Fruit fly (Drosophila melanogaster) S2 (cell line): ENCODE results near the gene CG7886.

Source experiments
- CG8478 ChIP-seq: fragments of >200 bp; optimal IDR thresholded peaks from 2 replicates; lab custom pipeline; 2018
- CTCF ChIP-seq, 2 experiments: fragments of >200 bp; optimal IDR thresholded peaks; 2 replicates each; lab custom pipeline; 2018

Gene CG7886

dm6 chr3R:14630119-14630623 is 12.2 kb downstream of the CG7886 start, which contains the start of gene Cad88C:
Cad88C (plus strand) TSS chr3R:14630478.
- TF ChIP-seq CTCF (optimal IDR thresholded peaks at IDR 0.05; lab: Kevin White, UChicago) (no peak), CG8478 (no peak)

DNA sequence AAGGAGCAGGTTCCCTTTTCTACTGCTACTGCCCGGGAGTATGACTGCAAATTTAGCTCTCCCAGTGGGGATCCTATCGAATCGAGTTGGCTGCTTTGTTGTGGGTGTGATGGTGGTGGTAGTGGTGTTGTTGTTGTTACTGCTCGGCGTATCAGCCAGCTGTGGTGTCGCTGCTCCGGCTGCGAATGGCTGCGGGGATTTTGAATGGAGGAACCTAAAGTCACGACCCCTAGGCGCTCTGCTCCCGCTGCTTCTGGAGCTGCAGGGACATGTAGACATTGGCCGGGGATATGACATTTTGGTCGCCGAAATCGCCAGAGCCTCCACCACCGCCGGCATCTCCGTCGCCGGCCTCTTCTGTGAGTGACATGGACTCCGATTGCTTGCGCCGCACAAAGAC is 15.6 kb downstream of the CG7886 start:
- no peak for TF ChIP-seq CG8478

DNA sequence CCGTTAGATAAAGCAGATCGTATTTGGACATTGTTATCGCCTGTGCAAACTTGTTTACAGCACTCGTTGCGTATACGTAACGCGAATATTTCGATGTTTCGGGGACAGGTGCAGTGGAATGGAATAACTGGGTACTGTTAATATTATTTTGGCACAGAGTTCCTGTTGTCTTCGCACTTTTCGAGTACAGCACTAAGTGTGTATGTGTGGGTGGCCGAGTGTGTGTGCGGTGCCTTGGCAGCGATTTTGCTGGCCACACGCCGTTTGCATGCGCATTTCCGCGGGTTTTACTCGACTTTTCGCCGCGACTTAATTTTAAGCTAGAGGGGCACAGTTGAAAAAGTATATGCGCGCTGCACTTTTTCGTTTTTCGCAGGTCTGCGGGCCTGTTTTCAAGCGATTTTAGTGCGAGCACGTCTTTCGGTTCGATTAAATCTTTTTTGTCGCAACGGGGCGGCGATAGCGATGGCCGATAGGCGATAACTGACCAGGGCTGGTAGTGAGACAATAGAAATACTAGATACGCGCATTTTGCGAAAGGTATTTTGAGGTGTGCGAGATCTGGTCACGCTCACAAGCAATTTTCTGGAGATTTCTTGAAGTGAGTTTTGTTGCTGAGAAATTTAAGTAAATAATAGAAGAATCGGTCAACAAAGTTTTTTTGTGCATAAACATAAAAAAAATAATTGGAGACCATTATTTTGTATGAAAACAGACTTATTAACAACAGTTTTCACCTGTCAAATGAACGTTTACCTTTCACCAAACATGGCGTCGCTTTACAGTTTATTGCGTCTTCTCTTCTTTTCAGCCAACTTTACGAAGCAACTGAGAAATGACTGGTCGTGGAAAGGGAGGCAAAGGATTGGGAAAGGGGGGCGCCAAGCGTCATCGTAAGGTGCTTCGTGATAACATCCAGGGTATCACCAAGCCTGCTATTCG is 16.9 kb downstream of the CG7886 start, which contains the start of the genes put and His4r:
Gene put, minus strand, starts transcription at position 489 of the 942 bp plus-strand sequence.
Gene His4r, plus strand, starts transcription at position 541 of the 942 bp plus-strand sequence.
- peak in 1 of 2 experiments; percentile 15 for TF ChIP-seq CTCF (optimal IDR thresholded peaks at IDR 0.05; lab: Kevin White, UChicago)
- TF ChIP-seq CG8478 = no peak

DNA sequence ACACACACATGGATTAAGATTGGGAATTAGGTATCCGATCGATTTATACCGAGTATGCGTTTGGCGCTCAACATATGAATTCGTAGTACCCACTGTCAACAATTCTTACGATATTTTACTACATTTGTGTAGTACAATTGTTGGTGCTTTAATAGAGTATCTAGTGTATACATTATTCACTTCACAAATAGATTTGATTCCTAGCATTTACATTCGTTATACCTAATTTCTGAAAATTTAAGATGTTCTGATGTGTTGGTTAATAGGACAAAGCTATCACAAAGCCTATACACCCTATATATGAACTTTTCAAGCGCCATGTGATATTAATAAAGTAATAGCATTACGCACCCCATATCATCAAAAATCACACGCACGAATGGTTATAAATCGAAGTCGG is 17.7 kb downstream of the CG7886 start:
- TF ChIP-seq CTCF (optimal IDR thresholded peaks at IDR 0.05; lab: Kevin White, UChicago) = no peak
- no peak for TF ChIP-seq CG8478

dm6 chr3R:14624088-14624619 is 18.2 kb downstream of the CG7886 start:
- TF ChIP-seq CTCF (optimal IDR thresholded peaks at IDR 0.05; lab: Kevin White, UChicago) = no peak
- TF ChIP-seq CG8478 = no peak

- TF ChIP-seq CTCF (optimal IDR thresholded peaks at IDR 0.05; lab: Kevin White, UChicago) (no peak), CG8478 (no peak)
These were observed 19.8 kb downstream of the CG7886 start for dm6 chr3R:14622571-14622970.

DNA sequence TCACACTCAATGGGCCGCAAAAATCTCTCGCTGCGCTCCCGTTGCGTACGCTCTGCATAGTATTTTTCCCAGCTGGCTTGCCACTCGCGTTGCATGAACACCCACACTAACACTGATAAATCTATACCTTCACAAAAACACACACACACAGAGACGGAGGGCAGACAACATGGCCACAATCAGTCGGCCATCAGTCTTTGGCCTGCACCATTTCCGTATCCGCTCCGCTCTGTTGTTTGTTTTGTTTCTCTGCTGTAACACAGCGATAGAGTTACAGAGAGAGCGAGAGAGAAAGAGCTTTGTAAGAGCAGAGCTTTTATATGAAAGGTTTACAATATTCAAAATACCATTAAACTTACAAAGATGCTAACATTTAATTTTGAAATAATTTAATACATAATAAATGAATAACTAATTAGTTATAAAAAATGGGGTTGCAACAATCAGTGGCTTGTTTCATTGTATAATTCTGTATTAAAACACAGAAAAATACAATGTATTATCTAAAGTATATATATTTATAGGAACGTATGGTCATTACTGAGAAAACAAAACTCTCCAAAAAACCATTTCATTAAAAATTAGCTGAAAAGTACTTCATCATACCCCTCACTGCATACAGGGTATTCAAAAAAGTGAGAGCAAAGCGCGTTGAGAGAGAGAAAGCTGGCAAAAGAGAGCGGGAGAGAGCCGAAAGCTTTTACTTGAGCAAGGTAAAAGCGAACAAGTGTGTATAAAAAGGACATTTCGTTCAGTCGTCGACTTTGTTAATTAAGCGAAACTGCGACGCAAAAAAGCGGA is 33.3 kb downstream of the CG7886 start, which contains the start of gene CG14853:
Gene CG14853, plus strand, starts transcription at position 751 of the 801 bp plus-strand sequence.
- TF ChIP-seq CTCF (optimal IDR thresholded peaks at IDR 0.05; lab: Kevin White, UChicago) (no peak), CG8478 (no peak)

- TF ChIP-seq CG8478 (no peak), CTCF (optimal IDR thresholded peaks at IDR 0.05; lab: Kevin White, UChicago) (no peak)
These were observed 44.4 kb downstream of the CG7886 start for dm6 chr3R:14597935-14598424.

DNA sequence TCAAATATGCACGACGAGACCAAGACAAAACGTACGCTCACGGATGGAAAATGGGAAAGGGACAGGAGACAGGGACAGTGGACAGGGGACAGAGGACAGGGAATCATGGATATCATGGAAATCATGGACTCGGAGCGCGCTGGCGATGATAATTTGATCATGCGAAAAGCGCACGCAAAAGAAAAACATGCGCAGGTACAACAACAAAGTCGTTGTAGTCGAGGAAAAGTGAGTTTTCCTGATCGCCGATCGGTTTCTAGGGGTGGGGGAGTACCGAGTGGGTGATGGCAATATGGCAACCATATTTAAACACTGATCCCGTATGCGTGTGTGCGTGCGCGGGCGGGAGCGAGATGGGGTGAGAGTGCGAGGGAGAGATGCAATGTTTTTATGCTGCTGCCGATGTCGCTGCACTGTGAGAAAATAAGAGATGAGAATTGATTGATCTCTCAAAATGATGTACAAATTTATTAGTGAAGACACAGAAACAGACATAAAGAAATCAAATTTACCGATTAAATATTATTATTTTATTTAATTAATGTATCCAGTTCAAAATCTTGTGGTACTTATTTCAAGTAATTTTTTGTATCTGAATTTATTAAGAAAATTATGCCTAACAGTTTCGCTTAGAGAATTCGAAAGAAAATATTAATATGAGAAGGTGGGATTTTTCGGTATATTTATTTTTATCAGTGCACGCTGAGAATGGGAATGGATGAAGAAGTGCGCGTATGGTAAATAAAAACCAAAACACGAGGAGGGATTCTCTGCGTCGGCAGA is 51.4 kb downstream of the CG7886 start:
- TF ChIP-seq CTCF (optimal IDR thresholded peaks at IDR 0.05; lab: Kevin White, UChicago) (no peak), CG8478 (no peak)

dm6 chr3R:14589483-14589882 is 52.9 kb downstream of the CG7886 start:
- TF ChIP-seq CG8478 = no peak
- no peak for TF ChIP-seq CTCF (optimal IDR thresholded peaks at IDR 0.05; lab: Kevin White, UChicago)

DNA sequence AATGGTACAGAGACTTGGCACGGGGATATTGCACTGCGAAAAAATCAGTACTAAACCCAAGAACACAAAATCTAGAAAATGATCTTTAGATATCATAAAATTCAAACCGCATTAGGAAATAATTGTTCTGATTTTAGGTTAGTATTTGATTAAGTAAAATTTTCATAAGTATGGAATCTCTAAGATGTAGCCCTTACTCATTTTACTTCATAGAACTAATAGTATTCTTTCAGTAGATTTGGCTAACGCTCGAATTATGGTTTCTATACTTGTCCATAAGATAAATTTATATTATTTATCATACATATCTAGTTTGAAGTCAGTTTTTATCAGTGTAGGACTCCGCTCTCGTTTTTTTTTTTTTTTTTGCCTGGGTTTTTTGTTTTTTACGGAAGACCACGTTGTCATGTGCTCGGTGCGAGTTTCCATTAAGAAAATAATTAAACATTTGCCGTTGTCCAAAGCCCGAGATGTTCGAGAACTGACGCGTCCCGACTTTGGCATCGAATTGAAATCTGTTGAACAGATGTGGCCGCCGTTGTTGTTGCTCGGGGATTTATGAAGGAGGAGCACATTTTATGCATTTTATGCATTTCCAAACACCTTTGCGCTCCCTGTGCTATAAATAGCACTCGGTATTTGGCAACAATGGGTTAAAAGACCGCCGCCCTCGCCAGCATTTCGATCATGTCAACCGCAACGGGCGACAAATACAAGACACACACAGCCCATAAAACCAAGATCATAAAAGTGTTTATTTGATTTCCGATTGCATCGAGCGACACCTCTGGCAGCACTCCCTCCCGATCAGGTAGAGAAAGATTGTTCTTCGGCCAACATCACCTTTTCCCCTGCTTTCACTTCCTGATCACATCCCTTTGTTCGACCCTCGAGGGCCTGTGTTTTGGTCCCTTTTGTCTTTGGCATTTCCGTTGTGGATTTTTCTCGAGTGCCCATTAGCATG is 55.6 kb downstream of the CG7886 start:
- no peak for TF ChIP-seq CG8478
- TF ChIP-seq CTCF (optimal IDR thresholded peaks at IDR 0.05; lab: Kevin White, UChicago) = no peak

DNA sequence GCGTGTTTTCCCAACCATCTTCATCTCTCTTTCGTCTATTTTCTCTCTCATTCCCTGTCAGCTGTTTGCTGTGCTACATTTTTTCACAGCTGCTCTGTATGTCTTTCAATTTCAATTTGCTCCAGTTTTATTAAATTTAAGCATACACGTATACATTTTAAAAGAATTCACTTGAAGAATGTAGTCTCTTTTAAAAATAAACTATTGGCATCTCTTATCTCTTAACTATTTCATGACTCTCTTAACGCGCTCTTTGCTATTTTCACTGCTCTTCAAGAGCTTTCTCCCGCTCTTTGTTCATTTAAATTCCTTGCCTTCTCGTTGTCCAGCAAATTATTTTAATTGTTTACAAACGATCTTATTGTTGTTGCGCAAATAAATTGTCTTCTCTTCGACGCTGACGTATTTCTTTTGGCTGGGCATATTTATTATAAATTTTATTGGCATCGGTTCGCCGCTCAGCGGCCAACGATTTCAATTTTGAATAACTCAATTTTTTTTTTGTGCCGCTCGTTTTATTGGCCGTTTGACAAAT is 62.3 kb downstream of the CG7886 start:
- TF ChIP-seq CTCF (optimal IDR thresholded peaks at IDR 0.05; lab: Kevin White, UChicago) = no peak
- TF ChIP-seq CG8478 = no peak
